Fruit fly (Drosophila melanogaster): ENCODE measurements around the gene nst.
A peak's percentile ranks its signal among the peaks of the same experiment; 100 is the strongest.

nst gene

dm6 chr3L:12482917-12483316 lies 47.1 kb downstream of the nst start:
- TF ChIP-seq bab1 (GFP tag; optimal IDR thresholded peaks at IDR 0.05), result peak; percentile 19
- TF ChIP-seq kay (GFP tag; ENCODE audit: borderline replicate concordance), result peak; percentile 21
- no peak for TF ChIP-seq CG11617 (GFP tag; optimal IDR thresholded peaks at IDR 0.05)

DNA sequence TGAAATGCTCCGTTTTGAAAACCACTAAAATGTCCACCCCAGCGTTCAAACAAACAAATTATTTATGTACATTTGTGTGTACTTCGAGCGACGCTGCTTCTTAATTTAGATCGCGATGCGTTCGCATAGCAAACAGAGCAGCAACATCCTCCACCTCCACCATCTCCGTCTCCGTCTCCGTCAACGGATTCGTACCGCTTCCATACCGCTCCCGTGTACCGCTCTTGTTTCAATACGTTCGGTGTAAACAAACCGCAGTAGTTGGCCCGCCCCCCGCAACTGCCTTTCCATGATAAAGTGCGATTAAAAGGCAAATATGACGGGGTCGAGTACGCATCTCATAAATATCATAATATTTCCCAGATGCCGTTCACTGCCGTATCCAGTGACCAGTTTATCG lies 47.7 kb downstream of the nst start, which contains the start of gene CG33725:
Gene CG33725, plus strand, starts transcription at position 364 of the 400 bp plus-strand sequence.
- TF ChIP-seq CG7101 (tag; optimal IDR thresholded peaks at IDR 0.05) (no peak), CG11617 (GFP tag; optimal IDR thresholded peaks at IDR 0.05) (no peak), toe (GFP tag; optimal IDR thresholded peaks at IDR 0.05) (no peak), Clk (GFP tag; optimal IDR thresholded peaks at IDR 0.05) (no peak), bab1 (GFP tag; optimal IDR thresholded peaks at IDR 0.05) (no peak), CG14711 (tag; optimal IDR thresholded peaks at IDR 0.05) (no peak), Crg-1 (GFP tag; optimal IDR thresholded peaks at IDR 0.05) (no peak), tj (GFP tag; optimal IDR thresholded peaks at IDR 0.05) (no peak), CG7045 (GFP tag; optimal IDR thresholded peaks at IDR 0.05) (no peak), pad (GFP tag; optimal IDR thresholded peaks at IDR 0.05) (no peak), Mnt (GFP tag; optimal IDR thresholded peaks at IDR 0.05) (no peak), cic (GFP tag; optimal IDR thresholded peaks at IDR 0.05) (no peak), CG33017 (tag; optimal IDR thresholded peaks at IDR 0.05) (no peak), CG1620 (GFP tag; optimal IDR thresholded peaks at IDR 0.05) (no peak), Hr96 (GFP tag; optimal IDR thresholded peaks at IDR 0.05) (no peak)

DNA sequence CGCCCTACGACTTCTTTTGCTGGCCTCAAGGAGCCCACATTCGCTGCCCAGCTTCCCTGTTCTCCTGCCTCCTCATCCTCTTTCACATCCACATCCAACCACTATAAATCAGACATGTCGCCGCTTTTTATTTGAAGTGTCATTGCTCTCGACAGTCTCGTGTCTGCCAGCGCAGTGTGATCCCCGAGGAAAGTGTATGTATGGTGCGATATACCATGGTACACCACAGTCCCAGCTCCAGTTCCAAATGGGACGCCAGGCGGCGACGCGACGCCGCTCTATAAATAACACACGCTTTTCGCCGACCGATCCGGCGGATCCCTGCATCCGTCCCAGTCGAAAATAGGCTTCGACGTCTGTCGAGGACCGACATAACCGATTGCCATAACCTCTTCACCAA lies 51.7 kb downstream of the nst start:
- no peak for TF ChIP-seq kay (GFP tag; ENCODE audit: borderline replicate concordance)
- no peak for TF ChIP-seq Crg-1 (GFP tag; optimal IDR thresholded peaks at IDR 0.05)
- no peak for TF ChIP-seq cnc (optimal IDR thresholded peaks at IDR 0.05)
- TF ChIP-seq CG7101 (tag; optimal IDR thresholded peaks at IDR 0.05), result no peak
- TF ChIP-seq ovo (GFP tag; optimal IDR thresholded peaks at IDR 0.05), result no peak
- TF ChIP-seq toe (GFP tag; optimal IDR thresholded peaks at IDR 0.05), result no peak
- no peak for TF ChIP-seq CG14711 (tag; optimal IDR thresholded peaks at IDR 0.05)
- TF ChIP-seq CG7045 (GFP tag; optimal IDR thresholded peaks at IDR 0.05), result no peak
- no peak for TF ChIP-seq Clk (GFP tag; optimal IDR thresholded peaks at IDR 0.05)
- no peak for TF ChIP-seq cic (GFP tag; optimal IDR thresholded peaks at IDR 0.05)
- TF ChIP-seq Hr96 (GFP tag; optimal IDR thresholded peaks at IDR 0.05), result no peak
- TF ChIP-seq CG12768 (GFP tag; optimal IDR thresholded peaks at IDR 0.05), result no peak
- TF ChIP-seq CG1620 (GFP tag; optimal IDR thresholded peaks at IDR 0.05), result no peak
- TF ChIP-seq CG11617 (GFP tag; optimal IDR thresholded peaks at IDR 0.05), result no peak
